Fruit fly (Drosophila melanogaster): ENCODE data around the gene CG6765.

The CG6765 gene

dm6 chr3L:8528546-8528945 is 16.0 kb downstream of the CG6765 start:
- TF ChIP-seq OdsH (GFP tag; optimal IDR thresholded peaks at IDR 0.05) (no peak), Vsx2 (GFP tag; optimal IDR thresholded peaks at IDR 0.05; ENCODE audit: partially characterized antibody) (no peak), h (GFP tag; optimal IDR thresholded peaks at IDR 0.05) (peak; percentile 54), Rel (GFP tag; optimal IDR thresholded peaks at IDR 0.05) (no peak), Rel (tag; optimal IDR thresholded peaks at IDR 0.05) (peak; percentile 14), sage (GFP tag; optimal IDR thresholded peaks at IDR 0.05) (peak; percentile 30), ey (GFP tag; optimal IDR thresholded peaks at IDR 0.05) (peak; percentile 25), HLH106 (tag; optimal IDR thresholded peaks at IDR 0.05) (peak; percentile 9)

dm6 chr3L:8529701-8530100 is 17.1 kb downstream of the CG6765 start:
- TF ChIP-seq lola (GFP tag; optimal IDR thresholded peaks at IDR 0.05) (no peak), Hnf4 (GFP tag; optimal IDR thresholded peaks at IDR 0.05) (no peak), sage (GFP tag; optimal IDR thresholded peaks at IDR 0.05) (no peak), dl (GFP tag; optimal IDR thresholded peaks at IDR 0.05; ENCODE audit: insufficient read depth in 1 of 2, partially characterized antibody in 2 of 2) (no peak), Sp1 (GFP tag; optimal IDR thresholded peaks at IDR 0.05) (no peak), Dfd (GFP tag; optimal IDR thresholded peaks at IDR 0.05) (no peak), br (GFP tag; optimal IDR thresholded peaks at IDR 0.05) (no peak), fru (GFP tag; optimal IDR thresholded peaks at IDR 0.05) (no peak), Jra (GFP tag; optimal IDR thresholded peaks at IDR 0.05) (no peak), CG32264 (GFP tag; optimal IDR thresholded peaks at IDR 0.05) (no peak), GATAd (GFP tag; optimal IDR thresholded peaks at IDR 0.05) (no peak), Abd-B (GFP tag; optimal IDR thresholded peaks at IDR 0.05) (no peak), rgr (GFP tag; optimal IDR thresholded peaks at IDR 0.05) (no peak)

dm6 chr3L:8534386-8535306 is 22.1 kb downstream of the CG6765 start, which contains the start of gene ergic53:
ergic53 (plus strand) TSS chr3L:8534977.
- TF ChIP-seq sage (GFP tag; optimal IDR thresholded peaks at IDR 0.05) (no peak), Rel (GFP tag; optimal IDR thresholded peaks at IDR 0.05) (no peak), Rel (tag; optimal IDR thresholded peaks at IDR 0.05) (peak; percentile 32), GATAd (GFP tag; optimal IDR thresholded peaks at IDR 0.05) (peak; percentile 71), Myc (optimal IDR thresholded peaks at IDR 0.05) (peak; percentile 34), dl (GFP tag; optimal IDR thresholded peaks at IDR 0.05; ENCODE audit: insufficient read depth in 1 of 2, partially characterized antibody in 2 of 2) (no peak)

dm6 chr3L:8536387-8536786 is 23.8 kb downstream of the CG6765 start:
- TF ChIP-seq N (GFP tag; optimal IDR thresholded peaks at IDR 0.05): no peak
- TF ChIP-seq sage (GFP tag; optimal IDR thresholded peaks at IDR 0.05): no peak
- no peak for TF ChIP-seq Sp1 (GFP tag; optimal IDR thresholded peaks at IDR 0.05)
- no peak for TF ChIP-seq fru (GFP tag; optimal IDR thresholded peaks at IDR 0.05)
- no peak for TF ChIP-seq usp (GFP tag; optimal IDR thresholded peaks at IDR 0.05)
- no peak for TF ChIP-seq Jra (GFP tag; optimal IDR thresholded peaks at IDR 0.05)
- no peak for TF ChIP-seq GATAd (GFP tag; optimal IDR thresholded peaks at IDR 0.05)
- no peak for TF ChIP-seq Hr78 (GFP tag; optimal IDR thresholded peaks at IDR 0.05)
- no peak for TF ChIP-seq Hnf4 (GFP tag; optimal IDR thresholded peaks at IDR 0.05)
- TF ChIP-seq tai (GFP tag; optimal IDR thresholded peaks at IDR 0.05): no peak
- TF ChIP-seq Mio (GFP tag; optimal IDR thresholded peaks at IDR 0.05): no peak

dm6 chr3L:8538355-8538754 is 25.8 kb downstream of the CG6765 start:
- TF ChIP-seq Sp1 (GFP tag; optimal IDR thresholded peaks at IDR 0.05): no peak
- no peak for TF ChIP-seq fru (GFP tag; optimal IDR thresholded peaks at IDR 0.05)

dm6 chr3L:8540509-8540908 is 27.9 kb downstream of the CG6765 start:
- no peak for TF ChIP-seq br (GFP tag; optimal IDR thresholded peaks at IDR 0.05)
- no peak for TF ChIP-seq HLH106 (tag; optimal IDR thresholded peaks at IDR 0.05)
- no peak for TF ChIP-seq sv (GFP tag; optimal IDR thresholded peaks at IDR 0.05)
- TF ChIP-seq sage (GFP tag; optimal IDR thresholded peaks at IDR 0.05): no peak
- no peak for TF ChIP-seq Abd-B (GFP tag; optimal IDR thresholded peaks at IDR 0.05)
- no peak for TF ChIP-seq Hr78 (GFP tag; optimal IDR thresholded peaks at IDR 0.05)
- no peak for TF ChIP-seq OdsH (GFP tag; optimal IDR thresholded peaks at IDR 0.05)
- TF ChIP-seq lola (GFP tag; optimal IDR thresholded peaks at IDR 0.05): no peak
- TF ChIP-seq fru (GFP tag; optimal IDR thresholded peaks at IDR 0.05): no peak
- TF ChIP-seq N (GFP tag; optimal IDR thresholded peaks at IDR 0.05): no peak
- TF ChIP-seq GATAd (GFP tag; optimal IDR thresholded peaks at IDR 0.05): no peak
- TF ChIP-seq h (GFP tag; optimal IDR thresholded peaks at IDR 0.05): no peak
- no peak for TF ChIP-seq Hr83 (GFP tag; optimal IDR thresholded peaks at IDR 0.05; ENCODE audit: poor library complexity, severe bottlenecking)
